Worm (Caenorhabditis elegans): ENCODE measurements around the gene W08F4.10.

ce11 chrII:546405-546804 is 44.6 kb downstream of the W08F4.10 start, which contains the start of gene mlt-10:
- TF ChIP-seq B0019.2 (GFP tag; conservative IDR thresholded peaks at IDR 0.05) (no peak), T07F8.4 (tag; optimal IDR thresholded peaks at IDR 0.05) (no peak), pha-4 (tag; optimal IDR thresholded peaks at IDR 0.05) (no peak), ceh-40 (GFP tag; IDR thresholded peaks at IDR 0.05) (no peak), somi-1 (GFP tag; optimal IDR thresholded peaks at IDR 0.05) (no peak), unc-62 (GFP tag; optimal IDR thresholded peaks at IDR 0.05) (no peak), egl-44 (GFP tag; IDR thresholded peaks at IDR 0.05) (no peak), tlf-1 (GFP tag; optimal IDR thresholded peaks at IDR 0.05) (no peak), Y53F4B.3 (GFP tag; IDR thresholded peaks at IDR 0.05) (no peak), attf-6 (GFP tag; IDR thresholded peaks at IDR 0.05) (no peak), K12H6.12 (tag; optimal IDR thresholded peaks at IDR 0.05) (no peak), aptf-3 (GFP tag; IDR thresholded peaks at IDR 0.05) (no peak), ceh-27 (GFP tag; optimal IDR thresholded peaks at IDR 0.05) (no peak)

Data from whole organism, young adult.